Fruit fly (Drosophila melanogaster) whole organism, embryonic: ENCODE data around the gene Bacc.
A peak's percentile ranks its signal among the peaks of the same experiment; 100 is the strongest.

Experiments used
- Atf6 ChIP-seq: fragments of 200-800 bp; sonication (Bioruptor generic); IDR thresholded peaks from 2 replicates; pipeline ENCODE4 v1.3.6; 2022; ENCODE audit warnings: missing biosample characterization, missing genetic modification characterization
- CG10147 ChIP-seq: fragments of 200-800 bp; sonication (Bioruptor generic); optimal IDR thresholded peaks from 2 replicates; lab custom pipeline; 2019; ENCODE audit warnings: missing biosample characterization, mild to moderate bottlenecking, missing genetic modification characterization, moderate library complexity
- CG10431 ChIP-seq: fragments of 200-800 bp; sonication (Bioruptor generic); optimal IDR thresholded peaks from 3 replicates; lab custom pipeline; 2018; ENCODE audit warnings: missing biosample characterization, mild to moderate bottlenecking, missing genetic modification characterization
- CG10543 ChIP-seq: fragments of 200-800 bp; sonication (Bioruptor generic); optimal IDR thresholded peaks from 3 replicates; lab custom pipeline; 2017; ENCODE audit warnings: missing biosample characterization, mild to moderate bottlenecking, missing genetic modification characterization, moderate library complexity
- CG12155 ChIP-seq: fragments of 200-800 bp; sonication (Bioruptor generic); optimal IDR thresholded peaks from 3 replicates; lab custom pipeline; 2016; ENCODE audit warnings: missing biosample characterization, missing genetic modification characterization
- CG12219 ChIP-seq: fragments of 200-800 bp; sonication (Bioruptor generic); optimal IDR thresholded peaks from 3 replicates; lab custom pipeline; 2018; ENCODE audit warnings: missing biosample characterization, mild to moderate bottlenecking, missing genetic modification characterization
- CG13424 ChIP-seq: fragments of 200-800 bp; sonication (Bioruptor generic); optimal IDR thresholded peaks from 2 replicates; lab custom pipeline; 2019; ENCODE audit warnings: missing biosample characterization, mild to moderate bottlenecking, missing genetic modification characterization, moderate library complexity
- CG14441 ChIP-seq: fragments of 200-800 bp; sonication (Bioruptor generic); IDR thresholded peaks from 2 replicates; pipeline ENCODE4 v1.3.6; 2022; ENCODE audit warnings: missing biosample characterization, missing genetic modification characterization
- CG14860 ChIP-seq: fragments of 200-800 bp; sonication (Bioruptor generic); IDR thresholded peaks from 3 replicates; pipeline ENCODE4 v1.3.6; 2022; ENCODE audit warnings: missing biosample characterization, missing genetic modification characterization; ENCODE audit not compliant: partially characterized antibody
- CG17359 ChIP-seq: fragments of 200-800 bp; sonication (Bioruptor generic); optimal IDR thresholded peaks from 3 replicates; lab custom pipeline; 2018; ENCODE audit warnings: missing biosample characterization, mild to moderate bottlenecking, missing genetic modification characterization, moderate library complexity
- CG30431 ChIP-seq: fragments of 200-800 bp; sonication (Bioruptor generic); optimal IDR thresholded peaks from 2 replicates; lab custom pipeline; 2017; ENCODE audit warnings: missing biosample characterization, missing genetic modification characterization
- CG32767 ChIP-seq: fragments of 200-800 bp; sonication (Bioruptor generic); IDR thresholded peaks from 2 replicates; pipeline ENCODE4 v1.3.6; 2022; ENCODE audit warnings: missing biosample characterization, missing genetic modification characterization
- CG34376 ChIP-seq: fragments of 200-800 bp; sonication (Bioruptor generic); optimal IDR thresholded peaks from 2 replicates; lab custom pipeline; 2018; ENCODE audit warnings: missing biosample characterization, mild to moderate bottlenecking, missing genetic modification characterization
- CG43689 ChIP-seq: fragments of 200-800 bp; sonication (Bioruptor generic); IDR thresholded peaks from 2 replicates; pipeline ENCODE4 v1.3.6; 2022; ENCODE audit warnings: missing biosample characterization, missing genetic modification characterization
- CG4707 ChIP-seq: fragments of 200-800 bp; sonication (Bioruptor generic); optimal IDR thresholded peaks from 2 replicates; lab custom pipeline; 2018; ENCODE audit warnings: missing biosample characterization, mild to moderate bottlenecking, missing genetic modification characterization, moderate library complexity
- CG6272 ChIP-seq: fragments of 200-800 bp; sonication (Bioruptor generic); IDR thresholded peaks from 2 replicates; pipeline ENCODE4 v1.3.6; 2022; ENCODE audit warnings: missing biosample characterization, missing genetic modification characterization
- CG7987 ChIP-seq: fragments of 200-800 bp; sonication (Bioruptor generic); optimal IDR thresholded peaks from 2 replicates; lab custom pipeline; 2018; ENCODE audit warnings: missing biosample characterization, mild to moderate bottlenecking, missing genetic modification characterization, moderate library complexity
- CG9797 ChIP-seq: fragments of 200-800 bp; sonication (Bioruptor generic); optimal IDR thresholded peaks from 3 replicates; lab custom pipeline; 2018; ENCODE audit warnings: missing biosample characterization, mild to moderate bottlenecking, missing genetic modification characterization
- CG9817 ChIP-seq: fragments of 200-800 bp; sonication (Bioruptor generic); optimal IDR thresholded peaks from 2 replicates; lab custom pipeline; 2018; ENCODE audit warnings: missing biosample characterization, mild to moderate bottlenecking, missing genetic modification characterization, moderate library complexity
- Dip2 ChIP-seq: fragments of 200-800 bp; sonication (Bioruptor generic); IDR thresholded peaks from 2 replicates; pipeline ENCODE4 v1.3.6; 2022; ENCODE audit warnings: missing biosample characterization, missing genetic modification characterization
- ERR ChIP-seq: fragments of 200-800 bp; sonication (Bioruptor generic); optimal IDR thresholded peaks from 2 replicates; lab custom pipeline; 2016; ENCODE audit warnings: missing biosample characterization, missing genetic modification characterization
- H15 ChIP-seq: fragments of 200-800 bp; sonication (Bioruptor generic); IDR thresholded peaks from 3 replicates; pipeline ENCODE4 v1.3.6; 2022; ENCODE audit warnings: missing biosample characterization, missing genetic modification characterization
- HmgZ ChIP-seq: fragments of 200-800 bp; sonication (Bioruptor generic); optimal IDR thresholded peaks from 2 replicates; lab custom pipeline; 2018; ENCODE audit warnings: missing biosample characterization, mild to moderate bottlenecking, missing genetic modification characterization
- Jarid2 ChIP-seq: fragments of 200-800 bp; sonication (Bioruptor generic); optimal IDR thresholded peaks from 3 replicates; lab custom pipeline; 2017; ENCODE audit warnings: mild to moderate bottlenecking, missing biosample characterization, missing genetic modification reagents, missing genetic modification characterization
- NC2β ChIP-seq: fragments of 200-800 bp; sonication (Bioruptor generic); optimal IDR thresholded peaks from 2 replicates; lab custom pipeline; 2016; ENCODE audit warnings: missing biosample characterization, missing genetic modification characterization
- Nf-YB ChIP-seq: fragments of 200-800 bp; sonication (Bioruptor generic); optimal IDR thresholded peaks from 3 replicates; lab custom pipeline; 2019; ENCODE audit warnings: missing biosample characterization, mild to moderate bottlenecking, missing genetic modification characterization, moderate library complexity
- Opbp ChIP-seq: fragments of 200-800 bp; sonication (Bioruptor generic); IDR thresholded peaks from 3 replicates; pipeline ENCODE4 v1.3.6; 2022; ENCODE audit warnings: missing biosample characterization, missing genetic modification characterization; ENCODE audit not compliant: partially characterized antibody
- Sin3A ChIP-seq: fragments of >200 bp; optimal IDR thresholded peaks from 2 replicates; lab custom pipeline; 2018
- ara ChIP-seq: fragments of 200-800 bp; sonication (Bioruptor generic); IDR thresholded peaks from 2 replicates; pipeline ENCODE4 v1.3.6; 2022; ENCODE audit warnings: missing biosample characterization, missing genetic modification characterization
- br ChIP-seq: fragments of >200 bp; optimal IDR thresholded peaks from 2 replicates; lab custom pipeline; 2017
- dm ChIP-seq: fragments of 200-800 bp; sonication (Bioruptor generic); optimal IDR thresholded peaks from 3 replicates; lab custom pipeline; 2016; ENCODE audit warnings: missing biosample characterization, missing genetic modification characterization
- ems ChIP-seq: fragments of 200-800 bp; sonication (Bioruptor generic); optimal IDR thresholded peaks from 3 replicates; lab custom pipeline; 2016; ENCODE audit warnings: missing biosample characterization, missing genetic modification characterization
- eyg ChIP-seq: fragments of 200-800 bp; sonication (Bioruptor generic); optimal IDR thresholded peaks from 3 replicates; lab custom pipeline; 2016; ENCODE audit warnings: missing biosample characterization, missing genetic modification characterization
- fd3F ChIP-seq: fragments of 200-800 bp; sonication (Bioruptor generic); optimal IDR thresholded peaks from 2 replicates; lab custom pipeline; 2018; ENCODE audit warnings: missing biosample characterization, mild to moderate bottlenecking, missing genetic modification characterization, moderate library complexity
- hb ChIP-seq: fragments of 200-800 bp; sonication (Bioruptor generic); IDR thresholded peaks from 3 replicates; pipeline ENCODE4 v1.3.6; 2022; ENCODE audit warnings: missing biosample characterization, missing genetic modification characterization; ENCODE audit not compliant: partially characterized antibody
- ken ChIP-seq: fragments of 200-800 bp; sonication (Bioruptor generic); IDR thresholded peaks from 3 replicates; pipeline ENCODE4 v1.3.6; 2022; ENCODE audit warnings: missing biosample characterization, missing genetic modification characterization
- knrl ChIP-seq: fragments of 200-800 bp; sonication (Bioruptor generic); IDR thresholded peaks from 3 replicates; pipeline ENCODE4 v1.3.6; 2022; ENCODE audit warnings: missing biosample characterization, missing genetic modification characterization; ENCODE audit not compliant: partially characterized antibody
- lmd ChIP-seq: fragments of 200-800 bp; sonication (Bioruptor generic); IDR thresholded peaks from 2 replicates; pipeline ENCODE4 v1.3.6; 2022; ENCODE audit warnings: missing biosample characterization, missing genetic modification characterization
- lov ChIP-seq, 2 experiments: fragments of 200-800 bp in 1 of 2; fragments of >200 bp in 1 of 2; sonication (Bioruptor generic) in 1 of 2; IDR thresholded peaks in 1 of 2; optimal IDR thresholded peaks in 1 of 2; 2 replicates in 1 of 2; 3 replicates in 1 of 2; pipeline versions ENCODE4 v1.3.6 to Lab custom; 2017 to 2022; ENCODE audit warnings: missing biosample characterization in 1 of 2, missing genetic modification characterization in 1 of 2
- nom ChIP-seq: fragments of 200-800 bp; sonication (Bioruptor generic); optimal IDR thresholded peaks from 2 replicates; lab custom pipeline; 2017; ENCODE audit warnings: missing biosample characterization, missing genetic modification characterization, mild to moderate bottlenecking, moderate library complexity, missing genetic modification reagents
- org-1 ChIP-seq: fragments of 200-800 bp; sonication (Bioruptor generic); optimal IDR thresholded peaks from 2 replicates; lab custom pipeline; 2017; ENCODE audit warnings: missing biosample characterization, missing genetic modification characterization
- pan ChIP-seq, 4 experiments: fragments of >200 bp in 3 of 4; fragments of 200-800 bp in 1 of 4; sonication (Bioruptor generic) in 1 of 4; optimal IDR thresholded peaks in 3 of 4; IDR thresholded peaks in 1 of 4; 2 replicates each; pipeline versions ENCODE4 v1.3.6 to Lab custom; 2017 to 2022; ENCODE audit warnings: missing biosample characterization in 2 of 4, missing genetic modification characterization in 2 of 4, mixed read lengths in 1 of 4
- pfk ChIP-seq: fragments of 200-800 bp; sonication (Bioruptor generic); optimal IDR thresholded peaks from 2 replicates; lab custom pipeline; 2018; ENCODE audit warnings: missing biosample characterization, mild to moderate bottlenecking, missing genetic modification characterization, moderate library complexity
- phol ChIP-seq: fragments of 200-800 bp; sonication (Bioruptor generic); optimal IDR thresholded peaks from 3 replicates; lab custom pipeline; 2018; ENCODE audit warnings: missing biosample characterization, mild to moderate bottlenecking, missing genetic modification characterization, moderate library complexity
- pita ChIP-seq: fragments of 200-800 bp; sonication (Bioruptor generic); optimal IDR thresholded peaks from 2 replicates; lab custom pipeline; 2017; ENCODE audit warnings: missing biosample characterization, mild to moderate bottlenecking, missing genetic modification characterization
- pum ChIP-seq: fragments of 200-800 bp; sonication (Bioruptor generic); optimal IDR thresholded peaks from 2 replicates; lab custom pipeline; 2016; ENCODE audit warnings: missing biosample characterization, missing genetic modification characterization
- pzg ChIP-seq: fragments of 200-800 bp; sonication (Bioruptor generic); optimal IDR thresholded peaks from 3 replicates; lab custom pipeline; 2018; ENCODE audit warnings: missing biosample characterization, mild to moderate bottlenecking, missing genetic modification characterization, moderate library complexity
- sim ChIP-seq: fragments of 200-800 bp; sonication (Bioruptor generic); IDR thresholded peaks from 2 replicates; pipeline ENCODE4 v1.3.6; 2022; ENCODE audit warnings: missing biosample characterization, missing genetic modification characterization
- wek ChIP-seq: fragments of 200-800 bp; sonication (Bioruptor generic); optimal IDR thresholded peaks from 3 replicates; lab custom pipeline; 2018; ENCODE audit warnings: missing biosample characterization, mild to moderate bottlenecking, missing genetic modification characterization, moderate library complexity

Gene Bacc

dm6 chr2L:2759654-2760053 is 7.4 kb downstream of the Bacc start, which contains the start of the genes HemK2, Snapin and Tnpo-SR (continued):
- TF ChIP-seq wek = no peak
- peak; percentile 81 for TF ChIP-seq CG30431 (GFP tag; lab: Kevin White, UChicago)
- peak; percentile 93 for TF ChIP-seq CG14441 (GFP tag; lab: Robert Waterston, UW)
- TF ChIP-seq Jarid2 (GFP tag; lab: Kevin White, UChicago) = no peak
- TF ChIP-seq Sin3A = peak; percentile 82
- TF ChIP-seq HmgZ = peak; percentile 93
- peak; percentile 77 for TF ChIP-seq nom (GFP tag; lab: Kevin White, UChicago)
- peak; percentile 81 for TF ChIP-seq ERR (GFP tag; lab: Kevin White, UChicago)
- TF ChIP-seq CG12155 (GFP tag; lab: Kevin White, UChicago) = peak; percentile 91
- TF ChIP-seq H15 (GFP tag; lab: Robert Waterston, UW) = peak; percentile 92
- TF ChIP-seq sim (GFP tag; lab: Robert Waterston, UW) = peak; percentile 72; the same call in 1 of the 2 replicates
- TF ChIP-seq CG9817 (tag; lab: Kevin White, UChicago) = peak; percentile 94
- peak; percentile 93 for TF ChIP-seq CG14860 (GFP tag; lab: Robert Waterston, UW)
- peak; percentile 97 for TF ChIP-seq knrl
- peak; percentile 92 for TF ChIP-seq CG10147 (GFP tag; lab: Kevin White, UChicago)
- TF ChIP-seq CG34376 = peak; percentile 92
- no peak for TF ChIP-seq lov (optimal IDR thresholded peaks at IDR 0.05; lab: Kevin White, UChicago)
- TF ChIP-seq lov (GFP tag; IDR thresholded peaks at IDR 0.05; lab: Robert Waterston, UW) = peak; percentile 89
- TF ChIP-seq NC2β = peak; percentile 75
- TF ChIP-seq CG13424 (tag; lab: Kevin White, UChicago) = peak; percentile 94
- peak; percentile 62 for TF ChIP-seq CG9797 (GFP tag; lab: Kevin White, UChicago)
- peak; percentile 94 for TF ChIP-seq CG6272 (GFP tag; lab: Robert Waterston, UW)
- peak; percentile 84 for TF ChIP-seq pzg (GFP tag; lab: Kevin White, UChicago)
- TF ChIP-seq pan (optimal IDR thresholded peaks at IDR 0.05; lab: Kevin White, UChicago) = no peak
- TF ChIP-seq pan (GFP tag; optimal IDR thresholded peaks at IDR 0.05 in 1 of 2, IDR thresholded peaks at IDR 0.05 in 1 of 2) = peak in 1 of 2 experiments; percentile 95
- TF ChIP-seq Atf6 (GFP tag; lab: Robert Waterston, UW) = peak; percentile 88
- peak; percentile 93 for TF ChIP-seq phol
- TF ChIP-seq eyg (GFP tag; lab: Kevin White, UChicago) = peak; percentile 6
- TF ChIP-seq CG4707 (GFP tag; lab: Kevin White, UChicago) = peak; percentile 23
- peak; percentile 67 for TF ChIP-seq CG10431 (GFP tag; lab: Kevin White, UChicago)
- peak; percentile 94 for TF ChIP-seq lmd (GFP tag; lab: Robert Waterston, UW)
- peak; percentile 88 for TF ChIP-seq ara
- TF ChIP-seq ken = peak; percentile 96
- TF ChIP-seq CG43689 (GFP tag; lab: Robert Waterston, UW) = peak; percentile 79
- peak; percentile 79 for TF ChIP-seq pum (GFP tag; lab: Kevin White, UChicago)
- no peak for TF ChIP-seq br (lab: Kevin White, UChicago)
- peak; percentile 72 for TF ChIP-seq dm (GFP tag; lab: Kevin White, UChicago)
- TF ChIP-seq CG12219 (GFP tag; lab: Kevin White, UChicago) = peak; percentile 68
- peak; percentile 93 for TF ChIP-seq hb (GFP tag; lab: Robert Waterston, UW)
- TF ChIP-seq Dip2 (GFP tag; lab: Robert Waterston, UW) = no peak; the same call in 1 of the 2 replicates
- TF ChIP-seq fd3F (GFP tag; lab: Kevin White, UChicago) = peak; percentile 90
- peak; percentile 70 for TF ChIP-seq CG7987 (GFP tag; lab: Kevin White, UChicago)
- peak; percentile 83; the same call in 1 of the 2 replicates for TF ChIP-seq CG32767 (GFP tag; lab: Robert Waterston, UW)
- TF ChIP-seq org-1 (GFP tag; lab: Kevin White, UChicago) = peak; percentile 55
- peak; percentile 82 for TF ChIP-seq ems
- peak; percentile 91 for TF ChIP-seq CG17359 (tag; lab: Kevin White, UChicago)
- peak; percentile 86 for TF ChIP-seq Opbp (GFP tag; lab: Robert Waterston, UW)
- TF ChIP-seq Nf-YB (GFP tag; lab: Kevin White, UChicago) = peak; percentile 68
- TF ChIP-seq pfk = peak; percentile 28
- peak; percentile 95 for TF ChIP-seq CG10543 (GFP tag; lab: Kevin White, UChicago)
- no peak for TF ChIP-seq pita
